Fruit fly (Drosophila melanogaster): ENCODE data around the gene tey.

Gene tey

dm6 chr3L:19663605-19664230 is at the start of gene tey:
TSS of gene tey (minus strand) at chr3L:19664104.
- TF ChIP-seq pros (GFP tag; optimal IDR thresholded peaks at IDR 0.05) (peak; percentile 43), Six4 (GFP tag; optimal IDR thresholded peaks at IDR 0.05) (no peak), BtbVII (GFP tag; optimal IDR thresholded peaks at IDR 0.05) (no peak), CG18476 (GFP tag; optimal IDR thresholded peaks at IDR 0.05) (no peak), CG4617 (GFP tag; optimal IDR thresholded peaks at IDR 0.05; ENCODE audit: borderline replicate concordance) (no peak), CG18764 (GFP tag; optimal IDR thresholded peaks at IDR 0.05) (no peak), en (GFP tag; optimal IDR thresholded peaks at IDR 0.05) (no peak), Aef1 (GFP tag; IDR thresholded peaks at IDR 0.05) (no peak), CG31441 (GFP tag; IDR thresholded peaks at IDR 0.05) (no peak), sisA (GFP tag; IDR thresholded peaks at IDR 0.05) (no peak), fd64A (GFP tag; optimal IDR thresholded peaks at IDR 0.05) (no peak), tll (GFP tag; optimal IDR thresholded peaks at IDR 0.05) (peak in 1 of 2 experiments; percentile 2), her (GFP tag; optimal IDR thresholded peaks at IDR 0.05) (no peak), CG10321 (GFP tag; IDR thresholded peaks at IDR 0.05) (peak; percentile 96), Jarid2 (GFP tag; optimal IDR thresholded peaks at IDR 0.05) (peak; percentile 83), CG6683 (GFP tag; optimal IDR thresholded peaks at IDR 0.05) (no peak), CG4820 (GFP tag; optimal IDR thresholded peaks at IDR 0.05) (no peak), CG3847 (GFP tag; IDR thresholded peaks at IDR 0.05) (no peak), ttk (GFP tag; IDR thresholded peaks at IDR 0.05) (no peak), tio (GFP tag; optimal IDR thresholded peaks at IDR 0.05) (no peak), NK7.1 (GFP tag; optimal IDR thresholded peaks at IDR 0.05) (no peak), CG32772 (GFP tag; IDR thresholded peaks at IDR 0.05) (no peak), inv (GFP tag; IDR thresholded peaks at IDR 0.05; ENCODE audit: partially characterized antibody) (no peak), CG8944 (GFP tag; optimal IDR thresholded peaks at IDR 0.05) (no peak), B-H2 (GFP tag; optimal IDR thresholded peaks at IDR 0.05) (no peak), z (GFP tag; IDR thresholded peaks at IDR 0.05) (no peak), zen2 (GFP tag; IDR thresholded peaks at IDR 0.05; ENCODE audit: partially characterized antibody) (0 out of 3 replicates have a peak, but pooled peaks have one; percentile 37), CG16779 (GFP tag; IDR thresholded peaks at IDR 0.05) (no peak), Xrp1 (GFP tag; IDR thresholded peaks at IDR 0.05) (no peak), CG16863 (GFP tag; optimal IDR thresholded peaks at IDR 0.05) (no peak), CG11456 (GFP tag; IDR thresholded peaks at IDR 0.05) (no peak), abd-A (tag; optimal IDR thresholded peaks at IDR 0.05) (peak; percentile 1), vvl (GFP tag; IDR thresholded peaks at IDR 0.05) (peak; percentile 41; the same call in 1 of the 2 replicates), sr (GFP tag; IDR thresholded peaks at IDR 0.05) (peak; percentile 56; the same call in 2 of the 3 replicates), CHES-1-like (GFP tag; optimal IDR thresholded peaks at IDR 0.05) (no peak), CG3163 (GFP tag; optimal IDR thresholded peaks at IDR 0.05) (no peak), CG4360 (GFP tag; IDR thresholded peaks at IDR 0.05) (peak; percentile 94), CG11696 (GFP tag; IDR thresholded peaks at IDR 0.05) (no peak), nmo (GFP tag; optimal IDR thresholded peaks at IDR 0.05) (no peak), BEAF-32 (GFP tag; optimal IDR thresholded peaks at IDR 0.05) (no peak), CG2889 (GFP tag; IDR thresholded peaks at IDR 0.05) (no peak), CG2712 (tag; optimal IDR thresholded peaks at IDR 0.05) (no peak), rib (GFP tag; IDR thresholded peaks at IDR 0.05) (no peak), Dref (GFP tag; IDR thresholded peaks at IDR 0.05) (no peak), nom (GFP tag; optimal IDR thresholded peaks at IDR 0.05) (peak; percentile 12), fd102C (GFP tag; optimal IDR thresholded peaks at IDR 0.05) (no peak), CG34224 (GFP tag; IDR thresholded peaks at IDR 0.05; ENCODE audit: partially characterized antibody) (0 out of 3 replicates have a peak, but pooled peaks have one; percentile 29), ab (GFP tag; optimal IDR thresholded peaks at IDR 0.05) (no peak), CG13894 (tag; optimal IDR thresholded peaks at IDR 0.05) (no peak), seq (GFP tag; IDR thresholded peaks at IDR 0.05) (no peak), gsb (GFP tag; IDR thresholded peaks at IDR 0.05) (no peak)
